Worm (Caenorhabditis elegans) whole organism, L3 larva: ENCODE data around the gene F10D7.4.

Source experiments
- R02D3.7 ChIP-seq: fragments of 150-350 bp; optimal IDR thresholded peaks from 2 replicates; lab custom pipeline; 2014; ENCODE audit warnings: missing biosample characterization, missing genetic modification characterization
- aly-2 ChIP-seq: fragments of 150-350 bp; optimal IDR thresholded peaks from 2 replicates; lab custom pipeline; 2014; ENCODE audit warnings: missing biosample characterization, missing genetic modification characterization
- ceh-16 ChIP-seq: sonication (generic microtip); optimal IDR thresholded peaks from 2 replicates; lab custom pipeline; 2017; ENCODE audit warnings: missing biosample characterization, missing genetic modification characterization
- ceh-28 ChIP-seq: fragments of 150-350 bp; optimal IDR thresholded peaks from 2 replicates; lab custom pipeline; 2014; ENCODE audit warnings: missing biosample characterization, missing genetic modification reagents, missing genetic modification characterization
- ceh-9 ChIP-seq: sonication (generic microtip); optimal IDR thresholded peaks from 2 replicates; lab custom pipeline; 2018; ENCODE audit warnings: missing biosample characterization, missing genetic modification characterization
- daf-12 ChIP-seq: fragments of 150-350 bp; optimal IDR thresholded peaks from 2 replicates; lab custom pipeline; 2014; ENCODE audit warnings: missing biosample characterization, missing genetic modification reagents, missing genetic modification characterization
- egl-27 ChIP-seq: sonication (generic microtip); optimal IDR thresholded peaks from 4 replicates; lab custom pipeline; 2017; ENCODE audit warnings: missing biosample characterization, missing genetic modification reagents, missing genetic modification characterization
- egl-5 ChIP-seq: fragments of 150-350 bp; optimal IDR thresholded peaks from 2 replicates; lab custom pipeline; 2017; ENCODE audit warnings: missing biosample characterization, missing genetic modification reagents, missing genetic modification characterization, inconsistent platforms
- elt-1 ChIP-seq: fragments of 150-350 bp; optimal IDR thresholded peaks from 2 replicates; lab custom pipeline; 2014; ENCODE audit warnings: missing biosample characterization, missing genetic modification characterization
- elt-2 ChIP-seq: sonication (generic microtip); optimal IDR thresholded peaks from 2 replicates; lab custom pipeline; 2016; ENCODE audit warnings: missing genetic modification reagents, mild to moderate bottlenecking, missing genetic modification characterization, missing compliant biosample characterization
- elt-3 ChIP-seq, 3 experiments: fragments of 150-350 bp in 1 of 3; sonication (generic microtip) in 2 of 3; optimal IDR thresholded peaks; 2 replicates in 2 of 3; 4 replicates in 1 of 3; lab custom pipeline; 2014 to 2017; ENCODE audit warnings: missing biosample characterization in 3 of 3, missing genetic modification characterization in 3 of 3
- eor-1 ChIP-seq, 2 experiments: fragments of 150-350 bp; optimal IDR thresholded peaks; 2 replicates each; lab custom pipeline; 2014 to 2018; ENCODE audit warnings: missing biosample characterization in 2 of 2, missing genetic modification characterization in 2 of 2
- fkh-10 ChIP-seq: sonication (generic microtip); optimal IDR thresholded peaks from 2 replicates; lab custom pipeline; 2017; ENCODE audit warnings: missing biosample characterization, missing genetic modification reagents, missing genetic modification characterization
- fkh-2 ChIP-seq: fragments of 150-350 bp; optimal IDR thresholded peaks from 2 replicates; lab custom pipeline; 2014; ENCODE audit warnings: missing biosample characterization, missing genetic modification reagents, missing genetic modification characterization
- hmg-11 ChIP-seq: sonication (generic microtip); optimal IDR thresholded peaks from 2 replicates; lab custom pipeline; 2016; ENCODE audit warnings: missing genetic modification characterization, missing compliant biosample characterization
- jun-1 ChIP-seq: fragments of 150-350 bp; optimal IDR thresholded peaks from 2 replicates; lab custom pipeline; 2014; ENCODE audit warnings: missing biosample characterization, missing genetic modification reagents, missing genetic modification characterization
- lin-39 ChIP-seq: fragments of 150-350 bp; optimal IDR thresholded peaks from 2 replicates; lab custom pipeline; 2018; ENCODE audit warnings: missing biosample characterization, missing genetic modification reagents, missing genetic modification characterization
- lsy-12 ChIP-seq: sonication (generic microtip); optimal IDR thresholded peaks from 2 replicates; lab custom pipeline; 2016; ENCODE audit warnings: mild to moderate bottlenecking, missing genetic modification characterization, missing compliant biosample characterization
- mml-1 ChIP-seq: fragments of 150-350 bp; sonication (generic microtip); optimal IDR thresholded peaks from 3 replicates; lab custom pipeline; 2014; ENCODE audit warnings: missing biosample characterization, missing genetic modification characterization
- nhr-11 ChIP-seq: fragments of 150-350 bp; optimal IDR thresholded peaks from 2 replicates; lab custom pipeline; 2014; ENCODE audit warnings: missing biosample characterization, missing genetic modification characterization
- nhr-12 ChIP-seq: fragments of 150-350 bp; optimal IDR thresholded peaks from 2 replicates; lab custom pipeline; 2014; ENCODE audit warnings: missing biosample characterization, missing genetic modification characterization
- nhr-23 ChIP-seq: fragments of 150-350 bp; optimal IDR thresholded peaks from 2 replicates; lab custom pipeline; 2014; ENCODE audit warnings: missing biosample characterization, missing genetic modification reagents, missing genetic modification characterization
- nhr-25 ChIP-seq: sonication (generic microtip); optimal IDR thresholded peaks from 2 replicates; lab custom pipeline; 2017; ENCODE audit warnings: missing biosample characterization, missing genetic modification characterization
- nhr-28 ChIP-seq: fragments of 150-350 bp; optimal IDR thresholded peaks from 2 replicates; lab custom pipeline; 2014; ENCODE audit warnings: missing biosample characterization, missing genetic modification characterization
- nhr-77 ChIP-seq: fragments of 150-350 bp; optimal IDR thresholded peaks from 2 replicates; lab custom pipeline; 2014; ENCODE audit warnings: missing biosample characterization, missing genetic modification characterization
- pha-4 ChIP-seq: fragments of 150-350 bp; optimal IDR thresholded peaks from 2 replicates; lab custom pipeline; 2014; ENCODE audit warnings: missing biosample characterization, missing genetic modification reagents, missing genetic modification characterization
- pqm-1 ChIP-seq: fragments of 150-350 bp; optimal IDR thresholded peaks from 2 replicates; lab custom pipeline; 2017; ENCODE audit warnings: missing biosample characterization, missing genetic modification characterization, inconsistent platforms
- sea-2 ChIP-seq: fragments of 150-350 bp; sonication (generic microtip); optimal IDR thresholded peaks from 4 replicates; lab custom pipeline; 2014; ENCODE audit warnings: missing biosample characterization, missing genetic modification reagents, missing genetic modification characterization
- skn-1 ChIP-seq: fragments of 150-350 bp; optimal IDR thresholded peaks from 2 replicates; lab custom pipeline; 2014; ENCODE audit warnings: missing biosample characterization, missing genetic modification characterization
- snpc-4 ChIP-seq: fragments of 150-350 bp; optimal IDR thresholded peaks from 2 replicates; lab custom pipeline; 2014; ENCODE audit warnings: missing biosample characterization, missing genetic modification characterization
- unc-62 ChIP-seq: fragments of 150-350 bp; sonication (generic microtip); optimal IDR thresholded peaks from 4 replicates; lab custom pipeline; 2014; ENCODE audit warnings: missing biosample characterization, missing genetic modification reagents, missing genetic modification characterization
- zag-1 ChIP-seq: fragments of 150-350 bp; optimal IDR thresholded peaks from 2 replicates; lab custom pipeline; 2014; ENCODE audit warnings: missing biosample characterization, missing genetic modification characterization
- ztf-11 ChIP-seq: fragments of 150-350 bp; optimal IDR thresholded peaks from 2 replicates; lab custom pipeline; 2014; ENCODE audit warnings: missing biosample characterization, missing genetic modification characterization

The F10D7.4 gene

ce11 chrX:17408855-17409254 is 27.0 kb upstream of the F10D7.4 start:
- TF ChIP-seq pha-4 (tag; lab: Kevin White, UChicago) (peak; percentile 57), R02D3.7 (peak; percentile 83), elt-3 (tag; optimal IDR thresholded peaks at IDR 0.05; lab: Kevin White, UChicago) (no peak)

- TF ChIP-seq pqm-1: no peak
- TF ChIP-seq nhr-12 (tag; lab: Kevin White, UChicago): no peak
- no peak for TF ChIP-seq aly-2
- no peak for TF ChIP-seq egl-27 (tag; lab: Kevin White, UChicago)
- no peak for TF ChIP-seq eor-1 (tag; optimal IDR thresholded peaks at IDR 0.05; lab: Kevin White, UChicago)
- no peak for TF ChIP-seq snpc-4 (tag; lab: Kevin White, UChicago)
- no peak for TF ChIP-seq pha-4 (tag; lab: Kevin White, UChicago)
- no peak for TF ChIP-seq elt-3 (tag; optimal IDR thresholded peaks at IDR 0.05; lab: Kevin White, UChicago)
- TF ChIP-seq lin-39 (tag; lab: Kevin White, UChicago): no peak
- TF ChIP-seq elt-1 (tag; lab: Kevin White, UChicago): no peak
- TF ChIP-seq nhr-25: no peak
- no peak for TF ChIP-seq egl-5 (tag; lab: Kevin White, UChicago)
- no peak for TF ChIP-seq ceh-28
- TF ChIP-seq unc-62: no peak
- TF ChIP-seq lsy-12 (tag; lab: Kevin White, UChicago): no peak
Observed at ce11 chrX:17403058-17403457, 21.2 kb upstream of the F10D7.4 start.

ce11 chrX:17401264-17401663 is 19.4 kb upstream of the F10D7.4 start, which contains the start of gene F11C7.6:
Gene F11C7.6, plus strand, starts transcription at chrX:17401564.
- TF ChIP-seq fkh-2 (tag; lab: Kevin White, UChicago) (no peak), ceh-28 (no peak), nhr-25 (no peak), lin-39 (tag; lab: Kevin White, UChicago) (no peak), nhr-77 (tag; lab: Kevin White, UChicago) (no peak), egl-5 (tag; lab: Kevin White, UChicago) (no peak), elt-3 (tag; optimal IDR thresholded peaks at IDR 0.05; lab: Kevin White, UChicago) (no peak), zag-1 (tag; lab: Kevin White, UChicago) (no peak), daf-12 (tag; lab: Kevin White, UChicago) (no peak), nhr-11 (no peak)

- TF ChIP-seq jun-1 (tag; lab: Kevin White, UChicago) (no peak), unc-62 (no peak), ceh-28 (no peak), fkh-10 (no peak), eor-1 (tag; optimal IDR thresholded peaks at IDR 0.05; lab: Kevin White, UChicago) (no peak), elt-2 (tag; lab: Kevin White, UChicago) (no peak), lsy-12 (tag; lab: Kevin White, UChicago) (no peak), sea-2 (GFP tag; lab: Kevin White, UChicago) (no peak), pqm-1 (no peak), hmg-11 (tag; lab: Kevin White, UChicago) (no peak), nhr-28 (tag; lab: Kevin White, UChicago) (no peak), zag-1 (tag; lab: Kevin White, UChicago) (no peak), ztf-11 (tag; lab: Kevin White, UChicago) (no peak)
Observed at ce11 chrX:17400425-17400824, 18.6 kb upstream of the F10D7.4 start.

- TF ChIP-seq elt-3 (tag; optimal IDR thresholded peaks at IDR 0.05; lab: Kevin White, UChicago) (no peak), nhr-28 (tag; lab: Kevin White, UChicago) (no peak), eor-1 (tag; optimal IDR thresholded peaks at IDR 0.05; lab: Kevin White, UChicago) (no peak), mml-1 (tag; lab: Kevin White, UChicago) (no peak)
Observed at ce11 chrX:17398293-17398692, 16.4 kb upstream of the F10D7.4 start, which contains the start of gene F11C7.7. Gene F11C7.7, plus strand, starts transcription at chrX:17398593.

- TF ChIP-seq skn-1 (no peak), fkh-2 (tag; lab: Kevin White, UChicago) (no peak), nhr-23 (tag; lab: Kevin White, UChicago) (no peak), elt-2 (tag; lab: Kevin White, UChicago) (no peak), ceh-9 (tag; lab: Kevin White, UChicago) (no peak), fkh-10 (no peak), ceh-16 (tag; lab: Kevin White, UChicago) (no peak), aly-2 (no peak), nhr-25 (no peak)
- TF ChIP-seq, all 47 proteins: peak for 0
Observed at ce11 chrX:17396456-17396855, 14.6 kb upstream of the F10D7.4 start, which contains the start of the genes vap-1 and F11C7.2. Gene vap-1, minus strand, starts transcription at chrX:17396556. Gene F11C7.2, plus strand, starts transcription at chrX:17396814.
